Worm (Caenorhabditis elegans) whole organism, L1 larva: ENCODE results near the gene F37C12.18.
A peak's percentile ranks its signal among the peaks of the same experiment; 100 is the strongest.

Experiments
- C16A3.4 ChIP-seq: fragments of 150-350 bp; optimal IDR thresholded peaks from 2 replicates; lab custom pipeline; 2014; ENCODE audit warnings: missing biosample characterization, missing genetic modification characterization
- blmp-1 ChIP-seq: fragments of 150-350 bp; optimal IDR thresholded peaks from 2 replicates; lab custom pipeline; 2014; ENCODE audit warnings: missing biosample characterization, missing genetic modification characterization
- ceh-82 ChIP-seq, 3 experiments: fragments of 150-350 bp in 1 of 3; sonication (generic microtip) in 2 of 3; optimal IDR thresholded peaks; 2 replicates each; lab custom pipeline; 2014 to 2017; ENCODE audit warnings: missing biosample characterization in 3 of 3, missing genetic modification characterization in 3 of 3
- ces-1 ChIP-seq: fragments of 150-350 bp; optimal IDR thresholded peaks from 2 replicates; lab custom pipeline; 2014; ENCODE audit warnings: missing biosample characterization, missing genetic modification reagents, missing genetic modification characterization
- dpl-1 ChIP-seq, 3 experiments: fragments of 150-350 bp in 2 of 3; sonication (generic microtip) in 1 of 3; optimal IDR thresholded peaks; 2 replicates each; lab custom pipeline; 2014 to 2017; ENCODE audit warnings: missing biosample characterization in 3 of 3, missing genetic modification characterization in 3 of 3, missing genetic modification reagents in 3 of 3
- dsc-1 ChIP-seq: sonication (generic microtip); optimal IDR thresholded peaks from 2 replicates; lab custom pipeline; 2016; ENCODE audit warnings: mild to moderate bottlenecking, missing genetic modification characterization, missing compliant biosample characterization
- efl-1 ChIP-seq, 4 experiments: fragments of 150-350 bp; optimal IDR thresholded peaks in 3 of 4; peaks in 1 of 4; 1 replicate in 1 of 4; 2 replicates in 3 of 4; lab custom pipeline; 2014; ENCODE audit warnings: missing biosample characterization in 2 of 4, missing genetic modification characterization in 2 of 4, missing genetic modification reagents in 2 of 4
- elt-2 ChIP-seq: sonication (generic microtip); optimal IDR thresholded peaks from 2 replicates; lab custom pipeline; 2016; ENCODE audit warnings: missing genetic modification characterization, mild to moderate bottlenecking, inconsistent platforms, missing compliant biosample characterization, missing genetic modification reagents
- fos-1 ChIP-seq: fragments of 150-350 bp; optimal IDR thresholded peaks from 2 replicates; lab custom pipeline; 2014; ENCODE audit warnings: missing biosample characterization, missing genetic modification characterization
- jun-1 ChIP-seq: fragments of 150-350 bp; optimal IDR thresholded peaks from 2 replicates; lab custom pipeline; 2014; ENCODE audit warnings: missing biosample characterization, missing genetic modification reagents, missing genetic modification characterization
- lin-13 ChIP-seq: fragments of 150-350 bp; optimal IDR thresholded peaks from 2 replicates; lab custom pipeline; 2014; ENCODE audit warnings: missing biosample characterization, missing genetic modification reagents, missing genetic modification characterization
- lin-14 ChIP-seq: fragments of 200-800 bp; sonication (Bioruptor generic); optimal IDR thresholded peaks from 2 replicates; lab custom pipeline; 2018; ENCODE audit warnings: mild to moderate bottlenecking, missing genetic modification characterization, moderate library complexity, missing compliant biosample characterization
- lin-35 ChIP-seq, 2 experiments: fragments of 150-350 bp; optimal IDR thresholded peaks; 2 replicates each; lab custom pipeline; 2014; ENCODE audit warnings: missing biosample characterization in 2 of 2, missing genetic modification characterization in 2 of 2, missing genetic modification reagents in 2 of 2
- lin-39 ChIP-seq: fragments of 150-350 bp; optimal IDR thresholded peaks from 2 replicates; lab custom pipeline; 2014; ENCODE audit warnings: missing biosample characterization, missing genetic modification reagents, missing genetic modification characterization
- lsy-2 ChIP-seq, 2 experiments: fragments of 150-350 bp; optimal IDR thresholded peaks; 2 replicates each; lab custom pipeline; 2014; ENCODE audit warnings: missing biosample characterization in 2 of 2, missing genetic modification characterization in 2 of 2
- mab-9 ChIP-seq: fragments of 200-800 bp; sonication (Bioruptor generic); IDR thresholded peaks from 2 replicates; pipeline ENCODE4 v1.3.6; 2022; ENCODE audit warnings: missing genetic modification reagents, missing genetic modification characterization, missing compliant biosample characterization
- mdl-1 ChIP-seq, 2 experiments: fragments of 150-350 bp; optimal IDR thresholded peaks; 2 replicates each; lab custom pipeline; 2014 to 2017; ENCODE audit warnings: missing biosample characterization in 2 of 2, missing genetic modification characterization in 2 of 2, inconsistent platforms in 1 of 2
- mef-2 ChIP-seq: fragments of 150-350 bp; optimal IDR thresholded peaks from 2 replicates; lab custom pipeline; 2014; ENCODE audit warnings: missing biosample characterization, missing genetic modification characterization
- mep-1 ChIP-seq: fragments of 150-350 bp; optimal IDR thresholded peaks from 2 replicates; lab custom pipeline; 2014; ENCODE audit warnings: missing biosample characterization, missing genetic modification characterization
- nhr-11 ChIP-seq: fragments of 150-350 bp; optimal IDR thresholded peaks from 2 replicates; lab custom pipeline; 2014; ENCODE audit warnings: missing biosample characterization, missing genetic modification characterization
- nhr-19 ChIP-seq: fragments of 200-800 bp; sonication (Bioruptor generic); conservative IDR thresholded peaks from 2 replicates; pipeline ENCODE4 v1.3.6; 2022; ENCODE audit warnings: missing genetic modification characterization, missing compliant biosample characterization
- nhr-237 ChIP-seq: fragments of 150-350 bp; optimal IDR thresholded peaks from 2 replicates; lab custom pipeline; 2014; ENCODE audit warnings: missing biosample characterization, missing genetic modification characterization
- nhr-47 ChIP-seq: sonication (generic microtip); optimal IDR thresholded peaks from 2 replicates; lab custom pipeline; 2016; ENCODE audit warnings: mild to moderate bottlenecking, missing genetic modification characterization, moderate library complexity, missing compliant biosample characterization
- nhr-71 ChIP-seq: sonication (generic microtip); optimal IDR thresholded peaks from 2 replicates; lab custom pipeline; 2016; ENCODE audit warnings: mild to moderate bottlenecking, missing genetic modification characterization, moderate library complexity, missing compliant biosample characterization
- nhr-90 ChIP-seq: sonication (generic microtip); optimal IDR thresholded peaks from 2 replicates; lab custom pipeline; 2016; ENCODE audit warnings: mild to moderate bottlenecking, missing genetic modification characterization, missing compliant biosample characterization; ENCODE audit not compliant: poor library complexity
- pqm-1 ChIP-seq: sonication (generic microtip); optimal IDR thresholded peaks from 3 replicates; lab custom pipeline; 2017; ENCODE audit warnings: missing biosample characterization, missing genetic modification characterization
- rnt-1 ChIP-seq: sonication (generic microtip); optimal IDR thresholded peaks from 2 replicates; lab custom pipeline; 2016; ENCODE audit warnings: mild to moderate bottlenecking, missing genetic modification characterization, moderate library complexity, missing compliant biosample characterization
- skn-1 ChIP-seq: fragments of 150-350 bp; optimal IDR thresholded peaks from 2 replicates; lab custom pipeline; 2014; ENCODE audit warnings: missing biosample characterization, missing genetic modification characterization
- snpc-4 ChIP-seq: fragments of 150-350 bp; optimal IDR thresholded peaks from 2 replicates; lab custom pipeline; 2014; ENCODE audit warnings: missing biosample characterization, missing genetic modification characterization
- snu-23 ChIP-seq: sonication (generic microtip); optimal IDR thresholded peaks from 2 replicates; lab custom pipeline; 2016; ENCODE audit warnings: missing genetic modification characterization, missing compliant biosample characterization
- sup-37 ChIP-seq: fragments of 200-800 bp; sonication (Bioruptor generic); optimal IDR thresholded peaks from 2 replicates; lab custom pipeline; 2018; ENCODE audit warnings: mild to moderate bottlenecking, missing genetic modification characterization, missing compliant biosample characterization
- swsn-7 ChIP-seq: sonication (generic microtip); optimal IDR thresholded peaks from 2 replicates; lab custom pipeline; 2016; ENCODE audit warnings: missing genetic modification characterization, missing compliant biosample characterization
- tbx-2 ChIP-seq: sonication (generic microtip); optimal IDR thresholded peaks from 2 replicates; lab custom pipeline; 2016; ENCODE audit warnings: missing genetic modification characterization, missing compliant biosample characterization
- unc-30 ChIP-seq: sonication (generic microtip); optimal IDR thresholded peaks from 2 replicates; lab custom pipeline; 2017; ENCODE audit warnings: missing biosample characterization, missing genetic modification characterization
- unc-62 ChIP-seq: fragments of 150-350 bp; optimal IDR thresholded peaks from 2 replicates; lab custom pipeline; 2014; ENCODE audit warnings: missing biosample characterization, missing genetic modification reagents, missing genetic modification characterization
- unc-86 ChIP-seq: sonication (generic microtip); optimal IDR thresholded peaks from 2 replicates; lab custom pipeline; 2016; ENCODE audit warnings: missing genetic modification characterization, missing compliant biosample characterization
- zag-1 ChIP-seq: fragments of 150-350 bp; optimal IDR thresholded peaks from 2 replicates; lab custom pipeline; 2014; ENCODE audit warnings: missing biosample characterization, missing genetic modification characterization
- zip-4 ChIP-seq: fragments of 200-800 bp; sonication (Bioruptor generic); optimal IDR thresholded peaks from 2 replicates; lab custom pipeline; 2018; ENCODE audit warnings: mild to moderate bottlenecking, missing genetic modification characterization, moderate library complexity, missing compliant biosample characterization

F37C12.18 gene

DNA sequence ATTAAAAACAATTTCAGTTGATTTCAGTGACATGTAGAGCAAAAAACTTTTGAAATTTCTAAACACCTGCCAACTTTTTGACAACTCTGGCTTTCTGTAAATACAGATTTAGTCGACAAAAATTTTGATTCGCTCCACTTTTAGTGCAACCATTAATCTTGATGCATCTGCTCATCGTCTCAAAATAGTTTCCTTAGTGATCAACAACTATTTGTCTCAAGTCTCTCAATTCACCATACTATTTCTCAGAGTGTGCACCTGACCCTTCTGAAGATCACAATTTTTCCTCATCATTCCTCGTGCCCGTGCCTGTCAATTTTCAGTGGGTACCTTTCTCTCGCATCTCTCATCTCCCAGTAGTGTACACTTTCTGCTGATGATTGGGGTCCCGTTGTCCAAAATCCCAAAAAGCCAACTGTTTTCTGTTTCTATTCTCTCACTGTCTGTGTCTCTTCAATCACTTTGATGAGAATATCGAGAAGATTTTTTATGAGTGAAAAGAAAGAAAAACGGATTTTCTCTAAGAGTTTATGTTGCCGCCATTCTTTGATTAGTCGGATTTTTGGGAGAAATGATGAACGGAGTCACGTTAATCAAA is 21.8 kb upstream of the F37C12.18 start (continued):
- TF ChIP-seq blmp-1 (tag; lab: Kevin White, UChicago) = peak; percentile 74
- peak; percentile 90 for TF ChIP-seq lin-14 (GFP tag; lab: Kevin White, UChicago)
- TF ChIP-seq tbx-2 (tag; lab: Kevin White, UChicago) = peak; percentile 58
- TF ChIP-seq nhr-71 (tag; lab: Kevin White, UChicago) = peak; percentile 94
- TF ChIP-seq snpc-4 (tag; lab: Kevin White, UChicago) = no peak
- no peak for TF ChIP-seq unc-86 (tag; lab: Kevin White, UChicago)
- TF ChIP-seq snu-23 (GFP tag; lab: Kevin White, UChicago) = peak; percentile 80
- no peak for TF ChIP-seq fos-1 (tag; lab: Kevin White, UChicago)
- no peak for TF ChIP-seq unc-30 (tag; lab: Kevin White, UChicago)
- peak; percentile 65 for TF ChIP-seq nhr-11 (tag; lab: Kevin White, UChicago)
- TF ChIP-seq nhr-47 (tag; lab: Kevin White, UChicago) = peak; percentile 39
- TF ChIP-seq dsc-1 (tag; lab: Kevin White, UChicago) = peak; percentile 43
- TF ChIP-seq dpl-1 (GFP tag; optimal IDR thresholded peaks at IDR 0.05; lab: Kevin White, UChicago) = peak; percentile 5 to 30 (median 19)
- peak; percentile 40 for TF ChIP-seq lin-13
- no peak for TF ChIP-seq pqm-1 (tag; lab: Kevin White, UChicago)
- TF ChIP-seq C16A3.4 (tag; lab: Kevin White, UChicago) = peak; percentile 28
- TF ChIP-seq mab-9 = no peak
- peak; percentile 53 for TF ChIP-seq swsn-7 (tag; lab: Kevin White, UChicago)
- TF ChIP-seq mep-1 (tag; lab: Kevin White, UChicago) = peak; percentile 63
- TF ChIP-seq nhr-237 (tag; lab: Kevin White, UChicago) = no peak
- TF ChIP-seq unc-62 (GFP tag; lab: Kevin White, UChicago) = no peak
- TF ChIP-seq lsy-2 (tag; optimal IDR thresholded peaks at IDR 0.05; lab: Kevin White, UChicago) = peak; percentile 76 to 80
- peak in 1 of 2 experiments; percentile 6 for TF ChIP-seq lin-35 (GFP tag; optimal IDR thresholded peaks at IDR 0.05; lab: Kevin White, UChicago)
- TF ChIP-seq mef-2 (tag; lab: Kevin White, UChicago) = peak; percentile 54
- no peak for TF ChIP-seq ces-1 (GFP tag; lab: Kevin White, UChicago)
- peak; percentile 88 for TF ChIP-seq rnt-1 (tag; lab: Kevin White, UChicago)
- peak; percentile 22 to 52 for TF ChIP-seq efl-1 (optimal IDR thresholded peaks at IDR 0.05; lab: Kevin White, UChicago)
- TF ChIP-seq efl-1 (GFP tag; optimal IDR thresholded peaks at IDR 0.05 in 1 of 2; lab: Kevin White, UChicago) = peak; percentile 23 to 81
- peak; percentile 46 for TF ChIP-seq sup-37
- TF ChIP-seq mdl-1 (tag; optimal IDR thresholded peaks at IDR 0.05; lab: Kevin White, UChicago) = peak in 1 of 2 experiments; percentile 14
- TF ChIP-seq zag-1 (tag; lab: Kevin White, UChicago) = no peak
- TF ChIP-seq, all 84 proteins: peak for 29

DNA sequence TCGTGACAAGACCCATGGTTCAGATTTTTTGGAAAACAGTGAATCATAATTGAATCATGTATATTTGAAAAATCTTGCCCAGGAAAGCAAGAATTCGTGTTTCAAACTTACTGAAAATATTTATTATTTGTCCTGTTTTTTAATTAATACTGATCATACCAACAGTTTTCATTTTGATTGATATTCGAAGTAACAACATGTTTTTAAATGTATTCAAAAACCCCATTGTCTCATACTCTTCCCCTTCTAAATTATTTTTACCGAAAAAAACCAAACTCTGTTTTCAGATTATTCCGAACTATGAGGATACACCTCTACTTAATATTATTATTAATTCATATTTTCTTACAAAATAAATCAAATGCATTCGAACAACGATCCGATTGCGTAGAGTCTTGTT is 21.0 kb upstream of the F37C12.18 start, which contains the start of gene R151.1:
Gene R151.1, plus strand, starts transcription at position 301 of the 400 bp plus-strand sequence.
- TF ChIP-seq mab-9 (no peak), nhr-90 (tag; lab: Kevin White, UChicago) (no peak), zip-4 (GFP tag; lab: Kevin White, UChicago) (no peak), skn-1 (tag; lab: Kevin White, UChicago) (no peak)

DNA sequence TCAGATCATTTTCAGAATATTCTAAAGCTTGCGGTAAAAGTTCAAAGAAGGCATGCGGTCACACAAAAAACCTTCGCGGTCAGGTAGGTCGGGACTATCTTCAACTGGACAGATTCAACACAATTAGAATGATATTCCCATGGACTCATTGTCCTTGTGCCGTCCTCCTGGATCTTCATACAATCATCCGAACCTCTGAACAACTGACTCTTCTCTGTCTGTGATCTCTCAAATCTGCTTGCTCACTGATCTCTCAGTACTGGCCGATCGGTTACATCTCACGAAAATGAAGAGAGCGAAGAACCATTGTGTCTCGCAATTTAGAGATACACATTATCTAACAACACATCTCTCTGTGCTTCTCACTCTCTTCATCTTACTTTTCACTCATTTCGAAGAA is 20.3 kb upstream of the F37C12.18 start:
- TF ChIP-seq lin-35 (GFP tag; optimal IDR thresholded peaks at IDR 0.05; lab: Kevin White, UChicago) = peak in 1 of 2 experiments; percentile 13
- peak; percentile 9 for TF ChIP-seq snu-23 (GFP tag; lab: Kevin White, UChicago)
- peak in 1 of 2 experiments; percentile 41 for TF ChIP-seq lsy-2 (tag; optimal IDR thresholded peaks at IDR 0.05; lab: Kevin White, UChicago)
- TF ChIP-seq lin-39 (tag; lab: Kevin White, UChicago) = no peak
- no peak for TF ChIP-seq snpc-4 (tag; lab: Kevin White, UChicago)
- TF ChIP-seq dpl-1 (GFP tag; optimal IDR thresholded peaks at IDR 0.05; lab: Kevin White, UChicago) = no peak
- peak; percentile 63 for TF ChIP-seq rnt-1 (tag; lab: Kevin White, UChicago)
- no peak for TF ChIP-seq unc-62 (GFP tag; lab: Kevin White, UChicago)
- no peak for TF ChIP-seq ceh-82 (tag; optimal IDR thresholded peaks at IDR 0.05; lab: Kevin White, UChicago)
- peak; percentile 62 for TF ChIP-seq lin-14 (GFP tag; lab: Kevin White, UChicago)
- peak; percentile 49 for TF ChIP-seq nhr-71 (tag; lab: Kevin White, UChicago)
- TF ChIP-seq C16A3.4 (tag; lab: Kevin White, UChicago) = no peak
- no peak for TF ChIP-seq nhr-47 (tag; lab: Kevin White, UChicago)
- TF ChIP-seq nhr-19 (GFP tag; lab: Robert Waterston, UW) = 0 out of 2 replicates have a peak, but pooled peaks have one; percentile 6
- TF ChIP-seq elt-2 = no peak
- no peak for TF ChIP-seq skn-1 (tag; lab: Kevin White, UChicago)
- TF ChIP-seq efl-1 (optimal IDR thresholded peaks at IDR 0.05; lab: Kevin White, UChicago) = no peak
- TF ChIP-seq efl-1 (GFP tag; optimal IDR thresholded peaks at IDR 0.05 in 1 of 2; lab: Kevin White, UChicago) = peak in 1 of 2 experiments; percentile 44
- TF ChIP-seq jun-1 (tag; lab: Kevin White, UChicago) = no peak
- TF ChIP-seq, all 84 proteins: peak for 8
